Fruit fly (Drosophila melanogaster) whole organism, prepupa: ENCODE measurements around the gene ND-15.

Source experiments
- CG10631 ChIP-seq: fragments of 200-800 bp; sonication (Bioruptor generic); optimal IDR thresholded peaks from 2 replicates; lab custom pipeline; 2016; ENCODE audit warnings: missing biosample characterization, missing genetic modification characterization
- CG11762 ChIP-seq: fragments of 200-800 bp; sonication (Bioruptor generic); optimal IDR thresholded peaks from 3 replicates; lab custom pipeline; 2016; ENCODE audit warnings: missing biosample characterization, missing genetic modification characterization; ENCODE audit not compliant: insufficient read depth
- CG11902 ChIP-seq: fragments of 200-800 bp; sonication (Bioruptor generic); optimal IDR thresholded peaks from 3 replicates; lab custom pipeline; 2016; ENCODE audit warnings: missing biosample characterization, missing genetic modification characterization
- CG15336 ChIP-seq: fragments of 200-800 bp; sonication (Bioruptor generic); IDR thresholded peaks from 2 replicates; pipeline ENCODE4 v1.3.6; 2022; ENCODE audit warnings: missing biosample characterization, missing genetic modification characterization
- CG3032 ChIP-seq: fragments of 200-800 bp; optimal IDR thresholded peaks from 2 replicates; lab custom pipeline; 2019; ENCODE audit warnings: missing biosample characterization, mild to moderate bottlenecking, missing genetic modification characterization, moderate library complexity
- CG3919 ChIP-seq: fragments of 200-800 bp; sonication (Bioruptor generic); optimal IDR thresholded peaks from 3 replicates; lab custom pipeline; 2016; ENCODE audit warnings: missing biosample characterization, missing genetic modification characterization
- CG4318 ChIP-seq: fragments of 200-800 bp; sonication (Bioruptor generic); optimal IDR thresholded peaks from 3 replicates; lab custom pipeline; 2017; ENCODE audit warnings: missing biosample characterization, mild to moderate bottlenecking, missing genetic modification characterization
- CG6163 ChIP-seq: fragments of 200-800 bp; sonication (Bioruptor generic); IDR thresholded peaks from 3 replicates; pipeline ENCODE4 v1.3.6; 2022; ENCODE audit warnings: missing biosample characterization, missing genetic modification characterization
- CG6276 ChIP-seq: fragments of 200-800 bp; sonication (Bioruptor generic); optimal IDR thresholded peaks from 2 replicates; lab custom pipeline; 2017; ENCODE audit warnings: missing biosample characterization, mild to moderate bottlenecking, missing genetic modification characterization
- CG6792 ChIP-seq: fragments of 200-800 bp; sonication (Bioruptor generic); optimal IDR thresholded peaks from 3 replicates; lab custom pipeline; 2016; ENCODE audit warnings: missing biosample characterization, missing genetic modification characterization
- CG6808 ChIP-seq: fragments of 200-800 bp; sonication (Bioruptor generic); optimal IDR thresholded peaks from 3 replicates; lab custom pipeline; 2017; ENCODE audit warnings: missing biosample characterization, missing genetic modification characterization, mild to moderate bottlenecking, moderate library complexity, missing genetic modification reagents
- CG6854 ChIP-seq: fragments of 200-800 bp; sonication (Bioruptor generic); optimal IDR thresholded peaks from 2 replicates; lab custom pipeline; 2017; ENCODE audit warnings: missing biosample characterization, mild to moderate bottlenecking, missing genetic modification characterization
- CG7368 ChIP-seq: fragments of 200-800 bp; sonication (Bioruptor generic); optimal IDR thresholded peaks from 3 replicates; lab custom pipeline; 2016; ENCODE audit warnings: missing biosample characterization, missing genetic modification characterization
- CG8119 ChIP-seq: fragments of 200-800 bp; sonication (Bioruptor generic); IDR thresholded peaks from 3 replicates; pipeline ENCODE4 v1.3.6; 2022; ENCODE audit warnings: missing biosample characterization, missing genetic modification characterization
- CG8632 ChIP-seq: fragments of 200-800 bp; sonication (Bioruptor generic); optimal IDR thresholded peaks from 3 replicates; lab custom pipeline; 2016; ENCODE audit warnings: missing biosample characterization, missing genetic modification characterization
- CG9139 ChIP-seq: fragments of 200-800 bp; sonication (Bioruptor generic); optimal IDR thresholded peaks from 3 replicates; lab custom pipeline; 2017; ENCODE audit warnings: missing biosample characterization, mild to moderate bottlenecking, missing genetic modification characterization
- Eip75B ChIP-seq: fragments of 200-800 bp; sonication (Bioruptor generic); optimal IDR thresholded peaks from 3 replicates; lab custom pipeline; 2016; ENCODE audit warnings: missing biosample characterization, missing genetic modification characterization
- Eip78C ChIP-seq: fragments of 200-800 bp; sonication (Bioruptor generic); peaks from one replicate; lab custom pipeline; 2016; ENCODE audit warnings: missing biosample characterization, missing genetic modification characterization
- Eip93F ChIP-seq: fragments of 200-800 bp; sonication (Bioruptor generic); optimal IDR thresholded peaks from 2 replicates; lab custom pipeline; 2016; ENCODE audit warnings: missing biosample characterization, mild to moderate bottlenecking, missing genetic modification characterization
- Gug ChIP-seq: fragments of 200-800 bp; sonication (Bioruptor generic); IDR thresholded peaks from 2 replicates; pipeline ENCODE4 v1.3.6; 2022; ENCODE audit warnings: missing biosample characterization, missing genetic modification characterization
- Hr38 ChIP-seq: sonication (Bioruptor generic); optimal IDR thresholded peaks from 2 replicates; lab custom pipeline; 2016; ENCODE audit warnings: missing biosample characterization, missing genetic modification characterization
- Lpt ChIP-seq: fragments of 200-800 bp; sonication (Bioruptor generic); optimal IDR thresholded peaks from 3 replicates; lab custom pipeline; 2016; ENCODE audit warnings: missing biosample characterization, missing genetic modification characterization
- Met ChIP-seq: fragments of 200-800 bp; sonication (Bioruptor generic); optimal IDR thresholded peaks from 3 replicates; lab custom pipeline; 2016; ENCODE audit warnings: missing biosample characterization, missing genetic modification characterization
- OdsH ChIP-seq: fragments of 200-800 bp; sonication (Bioruptor generic); optimal IDR thresholded peaks from 3 replicates; lab custom pipeline; 2016; ENCODE audit warnings: missing biosample characterization, missing genetic modification characterization
- Smox ChIP-seq: fragments of 200-800 bp; sonication (Bioruptor generic); optimal IDR thresholded peaks from 3 replicates; lab custom pipeline; 2016; ENCODE audit warnings: missing biosample characterization, missing genetic modification characterization
- Sox102F ChIP-seq: fragments of 200-800 bp; sonication (Bioruptor generic); optimal IDR thresholded peaks from 2 replicates; lab custom pipeline; 2016; ENCODE audit warnings: missing biosample characterization, mild to moderate bottlenecking, missing genetic modification characterization
- Sox14 ChIP-seq: fragments of 200-800 bp; sonication (Bioruptor generic); optimal IDR thresholded peaks from 3 replicates; lab custom pipeline; 2016; ENCODE audit warnings: missing biosample characterization, missing genetic modification characterization
- Sox15 ChIP-seq: fragments of 200-800 bp; sonication (Bioruptor generic); optimal IDR thresholded peaks from 3 replicates; lab custom pipeline; 2016; ENCODE audit warnings: missing biosample characterization, missing genetic modification characterization
- achi ChIP-seq: fragments of 200-800 bp; sonication (Bioruptor generic); optimal IDR thresholded peaks from 3 replicates; lab custom pipeline; 2016; ENCODE audit warnings: missing biosample characterization, missing genetic modification characterization
- cyc ChIP-seq: fragments of 200-800 bp; sonication (Bioruptor generic); optimal IDR thresholded peaks from 3 replicates; lab custom pipeline; 2016; ENCODE audit warnings: missing biosample characterization, missing genetic modification characterization
- dac ChIP-seq: fragments of 200-800 bp; sonication (Bioruptor generic); optimal IDR thresholded peaks from 2 replicates; lab custom pipeline; 2017; ENCODE audit warnings: missing biosample characterization, mild to moderate bottlenecking, missing genetic modification characterization
- dsx ChIP-seq: fragments of 200-800 bp; optimal IDR thresholded peaks from 3 replicates; lab custom pipeline; 2019; ENCODE audit warnings: missing biosample characterization, mild to moderate bottlenecking, missing genetic modification characterization, moderate library complexity; ENCODE audit not compliant: poor library complexity, severe bottlenecking
- esn ChIP-seq: fragments of 200-800 bp; sonication (Bioruptor generic); optimal IDR thresholded peaks from 2 replicates; lab custom pipeline; 2016; ENCODE audit warnings: missing biosample characterization, mild to moderate bottlenecking, missing genetic modification characterization, moderate library complexity
- fd59A ChIP-seq: fragments of 200-800 bp; sonication (Bioruptor generic); optimal IDR thresholded peaks from 2 replicates; lab custom pipeline; 2017; ENCODE audit warnings: missing biosample characterization, mild to moderate bottlenecking, missing genetic modification characterization, missing genetic modification reagents
- fd85E ChIP-seq: fragments of 200-800 bp; sonication (Bioruptor generic); optimal IDR thresholded peaks from 3 replicates; lab custom pipeline; 2016; ENCODE audit warnings: missing biosample characterization, missing genetic modification characterization
- fkh ChIP-seq: fragments of 200-800 bp; sonication (Bioruptor generic); optimal IDR thresholded peaks from 3 replicates; lab custom pipeline; 2017; ENCODE audit warnings: missing biosample characterization, mild to moderate bottlenecking, missing genetic modification characterization, moderate library complexity
- lz ChIP-seq: fragments of 200-800 bp; sonication (Bioruptor generic); optimal IDR thresholded peaks from 3 replicates; lab custom pipeline; 2016; ENCODE audit warnings: missing biosample characterization, missing genetic modification characterization
- net ChIP-seq: fragments of 200-800 bp; sonication (Bioruptor generic); optimal IDR thresholded peaks from 3 replicates; lab custom pipeline; 2016; ENCODE audit warnings: missing biosample characterization, missing genetic modification characterization
- salr ChIP-seq, 2 experiments: fragments of 200-800 bp; sonication (Bioruptor generic); optimal IDR thresholded peaks; 3 replicates each; lab custom pipeline; 2016 to 2018; ENCODE audit warnings: missing biosample characterization in 2 of 2, missing genetic modification characterization in 2 of 2, mild to moderate bottlenecking in 1 of 2
- ss ChIP-seq, 2 experiments: fragments of 200-800 bp; sonication (Bioruptor generic); optimal IDR thresholded peaks; 2 replicates in 1 of 2; 3 replicates in 1 of 2; lab custom pipeline; 2017 to 2018; ENCODE audit warnings: mild to moderate bottlenecking in 2 of 2, missing biosample characterization in 2 of 2, missing genetic modification characterization in 2 of 2, moderate library complexity in 1 of 2
- svp ChIP-seq: fragments of 200-800 bp; sonication (Bioruptor generic); peaks from one replicate; lab custom pipeline; 2016; ENCODE audit warnings: missing biosample characterization, missing genetic modification characterization
- topi ChIP-seq: fragments of 200-800 bp; sonication (Bioruptor generic); optimal IDR thresholded peaks from 3 replicates; lab custom pipeline; 2016; ENCODE audit warnings: missing biosample characterization, missing genetic modification characterization
- vri ChIP-seq: fragments of 200-800 bp; sonication (Bioruptor generic); optimal IDR thresholded peaks from 3 replicates; lab custom pipeline; 2016; ENCODE audit warnings: missing biosample characterization, mild to moderate bottlenecking, missing genetic modification characterization

ND-15 gene

dm6 chr2L:155215-155712, 40.7 kb downstream of the ND-15 start, which contains the start of gene Pus10:
Gene Pus10, minus strand, starts transcription at chr2L:155305.
- TF ChIP-seq CG6854 (GFP tag; lab: Kevin White, UChicago): peak; percentile 23
- no peak for TF ChIP-seq fd85E
- TF ChIP-seq CG6163: no peak
- peak; percentile 96 for TF ChIP-seq vri (GFP tag; lab: Kevin White, UChicago)
- TF ChIP-seq Eip78C (GFP tag; lab: Kevin White, UChicago): peak; percentile 51
- no peak for TF ChIP-seq Sox102F (GFP tag; lab: Kevin White, UChicago)
- TF ChIP-seq CG3919 (GFP tag; lab: Kevin White, UChicago): no peak

dm6 chr2L:155994-156393, 41.5 kb downstream of the ND-15 start, which contains the start of gene CG3436:
Gene CG3436, plus strand, starts transcription at chr2L:156029.
- TF ChIP-seq CG7368 (GFP tag; lab: Kevin White, UChicago) (no peak), topi (no peak), CG6854 (GFP tag; lab: Kevin White, UChicago) (peak; percentile 32), CG6792 (GFP tag; lab: Kevin White, UChicago) (no peak), CG10631 (GFP tag; lab: Kevin White, UChicago) (no peak), achi (GFP tag; lab: Kevin White, UChicago) (no peak), Hr38 (no peak), vri (GFP tag; lab: Kevin White, UChicago) (no peak), Sox14 (GFP tag; lab: Kevin White, UChicago) (peak; percentile 100), fkh (GFP tag; lab: Kevin White, UChicago) (peak; percentile 34), Smox (GFP tag; lab: Kevin White, UChicago) (no peak), esn (GFP tag; lab: Kevin White, UChicago) (no peak), Eip78C (GFP tag; lab: Kevin White, UChicago) (peak; percentile 59), dsx (GFP tag; lab: Kevin White, UChicago) (no peak), CG8119 (no peak), Met (GFP tag; lab: Kevin White, UChicago) (no peak), fd59A (no peak), CG6276 (GFP tag; lab: Kevin White, UChicago) (no peak), CG3032 (tag; lab: Kevin White, UChicago) (peak; percentile 2), Lpt (GFP tag; lab: Kevin White, UChicago) (no peak), lz (GFP tag; lab: Kevin White, UChicago) (no peak)

DNA sequence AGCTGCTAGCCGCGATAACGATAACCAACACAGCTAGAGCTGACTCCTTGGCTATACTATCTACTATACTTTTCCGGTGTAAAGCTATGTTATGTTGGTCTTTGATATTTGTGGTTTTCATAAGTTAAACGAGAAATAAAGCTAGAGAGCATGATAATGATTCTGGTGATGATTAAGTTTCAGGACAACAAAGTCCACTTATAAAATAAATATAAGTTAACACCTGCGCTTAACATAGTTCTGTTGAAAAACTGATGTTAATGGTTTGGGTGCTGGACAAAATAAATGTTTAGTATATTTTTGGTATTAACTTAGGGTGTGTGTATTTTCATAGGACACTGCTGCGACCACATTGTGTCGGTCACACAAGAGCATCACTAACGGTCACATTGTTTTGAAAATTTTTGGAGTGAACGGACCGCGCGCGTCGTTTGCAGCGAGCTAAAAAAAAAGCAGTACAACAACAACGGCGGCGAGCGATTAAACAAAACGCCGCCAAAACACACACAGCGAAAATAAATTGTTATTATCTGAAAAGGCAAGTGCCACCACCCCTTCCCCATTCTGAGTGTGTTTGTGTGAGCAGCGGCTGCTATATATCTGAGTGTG, 44.2 kb downstream of the ND-15 start, which contains the start of the genes CG33635 and spen:
TSS of gene CG33635 (minus strand) at position 16 of the 609 bp plus-strand sequence.
TSS of gene spen (plus strand) at position 384 of the 609 bp plus-strand sequence.
- TF ChIP-seq CG3032 (tag; lab: Kevin White, UChicago): no peak
- no peak for TF ChIP-seq CG10631 (GFP tag; lab: Kevin White, UChicago)
- peak; percentile 82 for TF ChIP-seq vri (GFP tag; lab: Kevin White, UChicago)
- no peak for TF ChIP-seq CG15336 (GFP tag; lab: Robert Waterston, UW)
- peak; percentile 62 for TF ChIP-seq Sox14 (GFP tag; lab: Kevin White, UChicago)
- TF ChIP-seq cyc (GFP tag; lab: Kevin White, UChicago): no peak
- TF ChIP-seq dac (GFP tag; lab: Kevin White, UChicago): no peak
- TF ChIP-seq net (GFP tag; lab: Kevin White, UChicago): peak; percentile 41
- peak; percentile 84 for TF ChIP-seq Eip78C (GFP tag; lab: Kevin White, UChicago)
- TF ChIP-seq Smox (GFP tag; lab: Kevin White, UChicago): no peak
- no peak for TF ChIP-seq Lpt (GFP tag; lab: Kevin White, UChicago)
- TF ChIP-seq dsx (GFP tag; lab: Kevin White, UChicago): peak; percentile 71
- no peak for TF ChIP-seq lz (GFP tag; lab: Kevin White, UChicago)
- no peak for TF ChIP-seq CG6792 (GFP tag; lab: Kevin White, UChicago)
- TF ChIP-seq OdsH (GFP tag; lab: Kevin White, UChicago): no peak
- TF ChIP-seq CG6808 (GFP tag; lab: Kevin White, UChicago): peak; percentile 39
- no peak for TF ChIP-seq Sox15 (GFP tag; lab: Kevin White, UChicago)
- TF ChIP-seq svp (GFP tag; lab: Kevin White, UChicago): no peak
- no peak for TF ChIP-seq CG6276 (GFP tag; lab: Kevin White, UChicago)
- TF ChIP-seq fd85E: peak; percentile 50
- TF ChIP-seq CG11762: peak; percentile 20
- peak; percentile 52 for TF ChIP-seq Eip93F (GFP tag; lab: Kevin White, UChicago)
- peak; percentile 13 to 48 for TF ChIP-seq ss (GFP tag; optimal IDR thresholded peaks at IDR 0.05; lab: Kevin White, UChicago)
- no peak for TF ChIP-seq Gug (GFP tag; lab: Robert Waterston, UW)
- TF ChIP-seq achi (GFP tag; lab: Kevin White, UChicago): no peak
- no peak for TF ChIP-seq Sox102F (GFP tag; lab: Kevin White, UChicago)
- TF ChIP-seq CG11902 (GFP tag; lab: Kevin White, UChicago): no peak
- TF ChIP-seq CG4318 (GFP tag; lab: Kevin White, UChicago): no peak
- TF ChIP-seq esn (GFP tag; lab: Kevin White, UChicago): peak; percentile 58
- TF ChIP-seq CG6854 (GFP tag; lab: Kevin White, UChicago): peak; percentile 59
- no peak for TF ChIP-seq CG8632
- TF ChIP-seq salr (GFP tag; optimal IDR thresholded peaks at IDR 0.05; lab: Kevin White, UChicago): peak in 1 of 2 experiments; percentile 14
- peak; percentile 34 for TF ChIP-seq Eip75B (GFP tag; lab: Kevin White, UChicago)
- peak; percentile 24 for TF ChIP-seq CG9139
- TF ChIP-seq Hr38: no peak
